Worm (Caenorhabditis elegans) whole organism, young adult: ENCODE measurements around the gene C08H9.15.

Experiments used
- B0019.2 ChIP-seq: fragments of 200-800 bp; sonication (Bioruptor generic); conservative IDR thresholded peaks from 2 replicates; pipeline ENCODE4 v1.3.6; 2022; ENCODE audit warnings: missing genetic modification reagents, missing genetic modification characterization, missing compliant biosample characterization
- B0035.1 ChIP-seq: sonication (generic microtip); optimal IDR thresholded peaks from 2 replicates; lab custom pipeline; 2016; ENCODE audit warnings: missing genetic modification characterization, mild to moderate bottlenecking, missing compliant biosample characterization, missing genotype, missing genetic modification reagents
- B0336.3 ChIP-seq: fragments of 200-800 bp; sonication (Bioruptor generic); IDR thresholded peaks from 2 replicates; pipeline ENCODE4 v1.3.6; 2022; ENCODE audit warnings: missing genetic modification characterization, missing compliant biosample characterization
- C06A6.2 ChIP-seq: fragments of 200-800 bp; sonication (Bioruptor generic); conservative IDR thresholded peaks from 2 replicates; pipeline ENCODE4 v1.3.6; 2022; ENCODE audit warnings: missing genetic modification characterization, missing compliant biosample characterization
- F23B12.7 ChIP-seq: sonication (generic microtip); optimal IDR thresholded peaks from 2 replicates; lab custom pipeline; 2017; ENCODE audit warnings: missing genetic modification characterization, mild to moderate bottlenecking, missing compliant biosample characterization, antibody characterized with exemption, moderate library complexity; ENCODE audit not compliant: insufficient read depth
- F33H1.4 ChIP-seq: fragments of 200-800 bp; sonication (Bioruptor generic); IDR thresholded peaks from 2 replicates; pipeline ENCODE4 v1.3.6; 2022; ENCODE audit warnings: missing genetic modification reagents, missing genetic modification characterization, missing compliant biosample characterization
- F39B2.1 ChIP-seq: fragments of 200-800 bp; sonication (Bioruptor generic); IDR thresholded peaks from 2 replicates; pipeline ENCODE4 v1.3.6; 2022; ENCODE audit warnings: missing genetic modification reagents, missing genetic modification characterization, missing compliant biosample characterization
- F49E8.2 ChIP-seq: sonication (generic microtip); optimal IDR thresholded peaks from 3 replicates; lab custom pipeline; 2017; ENCODE audit warnings: missing genetic modification characterization, mild to moderate bottlenecking, missing compliant biosample characterization, antibody characterized with exemption, moderate library complexity; ENCODE audit not compliant: insufficient read depth
- F57C9.4 ChIP-seq: sonication (generic microtip); optimal IDR thresholded peaks from 2 replicates; lab custom pipeline; 2017; ENCODE audit warnings: mild to moderate bottlenecking, missing genetic modification characterization, missing compliant biosample characterization
- K12H6.12 ChIP-seq: fragments of 200-800 bp; sonication (Bioruptor generic); optimal IDR thresholded peaks from 2 replicates; lab custom pipeline; 2018; ENCODE audit warnings: mild to moderate bottlenecking, missing genetic modification characterization, missing compliant biosample characterization
- T26A5.8 ChIP-seq: sonication (generic microtip); optimal IDR thresholded peaks from 2 replicates; lab custom pipeline; 2016; ENCODE audit warnings: missing genetic modification characterization, missing compliant biosample characterization
- Y56A3A.18 ChIP-seq: fragments of 200-800 bp; sonication (Bioruptor generic); IDR thresholded peaks from 2 replicates; pipeline ENCODE4 v1.3.6; 2022; ENCODE audit warnings: missing genetic modification reagents, missing genetic modification characterization, missing compliant biosample characterization
- Y79H2A.3 ChIP-seq: fragments of 200-800 bp; sonication (Bioruptor generic); conservative IDR thresholded peaks from 2 replicates; pipeline ENCODE4 v1.3.6; 2022; ENCODE audit warnings: missing genetic modification reagents, missing genetic modification characterization, missing compliant biosample characterization
- ZK185.1 ChIP-seq: sonication (generic microtip); optimal IDR thresholded peaks from 2 replicates; lab custom pipeline; 2016; ENCODE audit warnings: mild to moderate bottlenecking, missing genetic modification characterization, missing compliant biosample characterization; ENCODE audit not compliant: poor library complexity, severe bottlenecking
- akir-1 ChIP-seq: fragments of 200-800 bp; sonication (Bioruptor generic); optimal IDR thresholded peaks from 2 replicates; lab custom pipeline; 2018; ENCODE audit warnings: mild to moderate bottlenecking, missing genetic modification characterization, moderate library complexity, missing compliant biosample characterization
- aptf-2 ChIP-seq: fragments of 200-800 bp; sonication (Bioruptor generic); conservative IDR thresholded peaks from 2 replicates; pipeline ENCODE4 v1.3.6; 2022; ENCODE audit warnings: missing genetic modification reagents, missing genetic modification characterization, missing compliant biosample characterization
- aptf-3 ChIP-seq: fragments of 200-800 bp; sonication (Bioruptor generic); IDR thresholded peaks from 2 replicates; pipeline ENCODE4 v1.3.6; 2022; ENCODE audit warnings: missing genetic modification characterization, missing compliant biosample characterization
- attf-6 ChIP-seq: fragments of 200-800 bp; sonication (Bioruptor generic); IDR thresholded peaks from 2 replicates; pipeline ENCODE4 v1.3.6; 2022; ENCODE audit warnings: missing genetic modification reagents, missing genetic modification characterization, missing compliant biosample characterization
- bed-2 ChIP-seq: fragments of 200-800 bp; sonication (Bioruptor generic); IDR thresholded peaks from 2 replicates; pipeline ENCODE4 v1.3.6; 2022; ENCODE audit warnings: missing genetic modification reagents, missing genetic modification characterization, missing compliant biosample characterization
- cebp-1 ChIP-seq, 2 experiments: fragments of 200-800 bp in 1 of 2; sonication (Bioruptor generic) in 1 of 2; sonication (generic microtip) in 1 of 2; IDR thresholded peaks in 1 of 2; optimal IDR thresholded peaks in 1 of 2; 2 replicates each; pipeline versions ENCODE4 v1.3.6 to Lab custom; 2017 to 2022; ENCODE audit warnings: missing compliant biosample characterization in 2 of 2, missing genetic modification characterization in 2 of 2, mild to moderate bottlenecking in 1 of 2, missing genetic modification reagents in 1 of 2, moderate library complexity in 1 of 2
- ceh-100 ChIP-seq: fragments of 200-800 bp; sonication (Bioruptor generic); IDR thresholded peaks from 2 replicates; pipeline ENCODE4 v1.3.6; 2022; ENCODE audit warnings: missing genetic modification reagents, missing genetic modification characterization, missing compliant biosample characterization
- ceh-27 ChIP-seq: fragments of 200-800 bp; sonication (Bioruptor generic); optimal IDR thresholded peaks from 2 replicates; lab custom pipeline; 2018; ENCODE audit warnings: mild to moderate bottlenecking, missing genetic modification characterization, moderate library complexity, missing compliant biosample characterization
- ceh-79 ChIP-seq: sonication (generic microtip); optimal IDR thresholded peaks from 2 replicates; lab custom pipeline; 2017; ENCODE audit warnings: mild to moderate bottlenecking, missing genetic modification characterization, missing compliant biosample characterization
- gei-17 ChIP-seq: fragments of 200-800 bp; sonication (Bioruptor generic); optimal IDR thresholded peaks from 2 replicates; lab custom pipeline; 2018; ENCODE audit warnings: mild to moderate bottlenecking, missing genetic modification characterization, missing compliant biosample characterization
- him-1 ChIP-seq: sonication (generic microtip); optimal IDR thresholded peaks from 2 replicates; lab custom pipeline; 2016; ENCODE audit warnings: missing genotype, missing genetic modification reagents, missing genetic modification characterization, missing compliant biosample characterization
- hlh-26 ChIP-seq: fragments of 200-800 bp; sonication (Bioruptor generic); conservative IDR thresholded peaks from 2 replicates; pipeline ENCODE4 v1.3.6; 2022; ENCODE audit warnings: missing genetic modification reagents, missing genetic modification characterization, missing compliant biosample characterization
- hmg-1.2 ChIP-seq: fragments of 200-800 bp; sonication (Bioruptor generic); IDR thresholded peaks from 2 replicates; pipeline ENCODE4 v1.3.6; 2022; ENCODE audit warnings: missing genetic modification reagents, missing genetic modification characterization, missing compliant biosample characterization
- hmg-20 ChIP-seq: fragments of 200-800 bp; sonication (Bioruptor generic); IDR thresholded peaks from 2 replicates; pipeline ENCODE4 v1.3.6; 2022; ENCODE audit warnings: missing genetic modification reagents, missing genetic modification characterization, missing compliant biosample characterization
- hrde-1 ChIP-seq: sonication (generic microtip); optimal IDR thresholded peaks from 2 replicates; lab custom pipeline; 2016; ENCODE audit warnings: missing genetic modification characterization, mild to moderate bottlenecking, missing compliant biosample characterization, moderate library complexity, missing genotype, missing genetic modification reagents, borderline replicate concordance
- madf-10 ChIP-seq: sonication (generic microtip); optimal IDR thresholded peaks from 2 replicates; lab custom pipeline; 2016; ENCODE audit warnings: mild to moderate bottlenecking, missing genetic modification characterization, missing compliant biosample characterization
- nfya-1 ChIP-seq: sonication (generic microtip); optimal IDR thresholded peaks from 2 replicates; lab custom pipeline; 2017; ENCODE audit warnings: antibody characterized with exemption, missing compliant biosample characterization, missing genetic modification characterization, borderline replicate concordance; ENCODE audit not compliant: insufficient read depth
- nhr-27 ChIP-seq: fragments of 200-800 bp; sonication (Bioruptor generic); optimal IDR thresholded peaks from 2 replicates; lab custom pipeline; 2018; ENCODE audit warnings: mild to moderate bottlenecking, missing genetic modification characterization, moderate library complexity, missing compliant biosample characterization
- rcor-1 ChIP-seq: fragments of 200-800 bp; sonication (Bioruptor generic); IDR thresholded peaks from 2 replicates; pipeline ENCODE4 v1.3.6; 2022; ENCODE audit warnings: missing genetic modification reagents, missing genetic modification characterization, missing compliant biosample characterization
- rpc-1 ChIP-seq, 2 experiments: fragments of 150-350 bp in 1 of 2; sonication (generic microtip) in 1 of 2; optimal IDR thresholded peaks; 2 replicates each; lab custom pipeline; 2014 to 2018; ENCODE audit warnings: missing biosample characterization in 1 of 2, missing genetic modification characterization in 1 of 2, missing genetic modification reagents in 1 of 2, missing genotype in 1 of 2
- snpc-1.1 ChIP-seq: sonication (generic microtip); optimal IDR thresholded peaks from 2 replicates; lab custom pipeline; 2017; ENCODE audit warnings: missing genetic modification characterization, mild to moderate bottlenecking, missing compliant biosample characterization, antibody characterized with exemption, moderate library complexity, missing genotype, missing genetic modification reagents; ENCODE audit not compliant: insufficient read depth
- sptf-2 ChIP-seq: fragments of 200-800 bp; sonication (Bioruptor generic); optimal IDR thresholded peaks from 2 replicates; lab custom pipeline; 2018; ENCODE audit warnings: mild to moderate bottlenecking, missing genetic modification characterization, missing compliant biosample characterization
- tbx-9 ChIP-seq: sonication (generic microtip); optimal IDR thresholded peaks from 2 replicates; lab custom pipeline; 2016; ENCODE audit warnings: borderline replicate concordance, missing genetic modification characterization, inconsistent platforms, missing compliant biosample characterization
- xnd-1 ChIP-seq: sonication (generic microtip); optimal IDR thresholded peaks from 2 replicates; lab custom pipeline; 2016; ENCODE audit warnings: missing genotype, missing genetic modification reagents, missing genetic modification characterization, missing compliant biosample characterization
- ztf-18 ChIP-seq: sonication (generic microtip); optimal IDR thresholded peaks from 2 replicates; lab custom pipeline; 2016; ENCODE audit warnings: missing genotype, mild to moderate bottlenecking, missing genetic modification characterization, missing compliant biosample characterization
- ztf-3 ChIP-seq: fragments of 200-800 bp; sonication (Bioruptor generic); optimal IDR thresholded peaks from 2 replicates; lab custom pipeline; 2018; ENCODE audit warnings: mild to moderate bottlenecking, missing genetic modification characterization, missing compliant biosample characterization

C08H9.15 gene

DNA sequence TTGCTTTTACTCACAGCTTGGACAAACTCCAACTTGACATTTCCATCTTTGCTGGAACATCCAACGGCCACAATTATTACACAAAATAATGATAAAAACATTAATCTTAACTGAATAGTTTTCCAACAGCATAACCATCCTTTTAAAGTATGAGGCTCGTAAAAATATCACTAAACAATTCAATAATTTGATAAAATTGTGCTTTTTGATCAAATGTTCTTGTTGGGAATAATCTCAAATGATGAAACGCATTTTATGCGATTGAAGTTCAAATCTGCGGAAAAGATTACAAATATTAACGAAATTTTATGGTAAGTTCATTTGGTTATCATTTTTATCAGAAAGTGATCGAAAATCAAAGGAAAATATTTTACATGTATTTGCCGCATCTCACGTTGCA lies 39.5 kb downstream of the C08H9.15 start, which contains the start of gene pho-10:
pho-10 (minus strand) TSS at position 101 of the 400 bp plus-strand sequence.
- no peak for TF ChIP-seq xnd-1 (tag; lab: Kevin White, UChicago)
- no peak for TF ChIP-seq hlh-26
- TF ChIP-seq K12H6.12 (tag; lab: Kevin White, UChicago), result no peak

ce11 chrII:9921622-9922269 lies 40.8 kb downstream of the C08H9.15 start, which contains the start of gene C05C10.2:
TSS of gene C05C10.2 (plus strand) at chrII:9922219.
- TF ChIP-seq hmg-1.2 (peak; percentile 52; the same call in 1 of the 2 replicates), F49E8.2 (no peak)

DNA sequence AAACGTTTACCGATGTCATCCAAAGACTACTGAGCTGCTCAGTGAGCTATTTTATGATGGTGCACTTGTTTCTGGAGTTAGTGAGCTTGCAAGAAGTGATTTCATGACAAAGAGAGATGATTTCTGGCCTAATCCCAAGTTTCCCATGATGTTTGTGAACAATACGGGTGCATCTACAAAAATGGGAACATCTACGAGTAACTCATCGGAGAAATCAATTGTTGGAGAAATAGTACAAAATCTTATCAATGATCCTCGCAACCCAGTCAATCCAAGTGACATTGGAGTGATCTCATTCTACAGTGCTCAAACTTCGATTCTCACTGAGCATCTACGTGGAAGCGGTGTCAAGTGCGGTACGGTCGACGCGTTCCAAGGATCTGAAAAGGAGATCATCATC lies 47.5 kb downstream of the C08H9.15 start:
- TF ChIP-seq B0035.1 (tag; lab: Kevin White, UChicago), result no peak
- no peak for TF ChIP-seq attf-6 (GFP tag; lab: Robert Waterston, UW)
- TF ChIP-seq F23B12.7 (tag; lab: Kevin White, UChicago), result no peak
- TF ChIP-seq bed-2 (GFP tag; lab: Robert Waterston, UW), result no peak
- TF ChIP-seq madf-10 (tag; lab: Kevin White, UChicago), result no peak
- TF ChIP-seq hmg-20 (GFP tag; lab: Robert Waterston, UW), result no peak
- TF ChIP-seq akir-1 (GFP tag; lab: Kevin White, UChicago), result no peak
- TF ChIP-seq nhr-27, result no peak
- no peak for TF ChIP-seq F33H1.4 (GFP tag; lab: Robert Waterston, UW)
- TF ChIP-seq gei-17, result no peak
- TF ChIP-seq hrde-1 (tag; lab: Kevin White, UChicago), result no peak
- no peak for TF ChIP-seq sptf-2
- no peak for TF ChIP-seq Y79H2A.3 (GFP tag; lab: Robert Waterston, UW)
- TF ChIP-seq aptf-2 (GFP tag; lab: Robert Waterston, UW), result no peak

ce11 chrII:9931012-9931411 lies 50.0 kb downstream of the C08H9.15 start:
- TF ChIP-seq ztf-18 (tag; lab: Kevin White, UChicago), result no peak
- no peak for TF ChIP-seq attf-6 (GFP tag; lab: Robert Waterston, UW)
- TF ChIP-seq B0019.2 (GFP tag; lab: Robert Waterston, UW), result no peak
- no peak for TF ChIP-seq ceh-79 (tag; lab: Kevin White, UChicago)
- no peak for TF ChIP-seq F33H1.4 (GFP tag; lab: Robert Waterston, UW)
- TF ChIP-seq rcor-1, result no peak
- no peak for TF ChIP-seq B0336.3 (GFP tag; lab: Robert Waterston, UW)
- TF ChIP-seq tbx-9, result no peak
- TF ChIP-seq ceh-27 (GFP tag; lab: Kevin White, UChicago), result peak; percentile 60
- TF ChIP-seq F39B2.1 (GFP tag; lab: Robert Waterston, UW), result no peak
- no peak for TF ChIP-seq B0035.1 (tag; lab: Kevin White, UChicago)
- no peak for TF ChIP-seq F57C9.4 (tag; lab: Kevin White, UChicago)
- TF ChIP-seq rpc-1 (optimal IDR thresholded peaks at IDR 0.05; lab: Kevin White, UChicago), result no peak
- no peak for TF ChIP-seq rpc-1 (tag; optimal IDR thresholded peaks at IDR 0.05; lab: Kevin White, UChicago)
- TF ChIP-seq Y56A3A.18 (GFP tag; lab: Robert Waterston, UW), result no peak
- no peak for TF ChIP-seq ztf-3 (GFP tag; lab: Kevin White, UChicago)
- peak; percentile 45 for TF ChIP-seq him-1 (tag; lab: Kevin White, UChicago)
- TF ChIP-seq cebp-1 (GFP tag; IDR thresholded peaks at IDR 0.05; lab: Robert Waterston, UW), result no peak
- TF ChIP-seq cebp-1 (tag; optimal IDR thresholded peaks at IDR 0.05; lab: Kevin White, UChicago), result peak; percentile 43
- no peak for TF ChIP-seq nhr-27
- TF ChIP-seq ceh-100 (GFP tag; lab: Robert Waterston, UW), result no peak
- TF ChIP-seq snpc-1.1 (tag; lab: Kevin White, UChicago), result no peak
- TF ChIP-seq ZK185.1 (tag; lab: Kevin White, UChicago), result no peak
- no peak for TF ChIP-seq T26A5.8 (tag; lab: Kevin White, UChicago)
- TF ChIP-seq C06A6.2 (GFP tag; lab: Robert Waterston, UW), result no peak
- TF ChIP-seq aptf-3 (GFP tag; lab: Robert Waterston, UW), result no peak
- TF ChIP-seq nfya-1 (tag; lab: Kevin White, UChicago), result no peak
- TF ChIP-seq hlh-26, result no peak
